Worm (Caenorhabditis elegans) whole organism, L2 larva: ENCODE results near the gene tag-325.

ENCODE experiments used
- ZK546.5 ChIP-seq: sonication (generic microtip); optimal IDR thresholded peaks from 2 replicates; lab custom pipeline; 2017; ENCODE audit warnings: missing biosample characterization, missing genetic modification characterization
- ama-1 ChIP-seq: fragments of 150-350 bp; optimal IDR thresholded peaks from 2 replicates; lab custom pipeline; 2018; ENCODE audit warnings: inconsistent platforms
- blmp-1 ChIP-seq: sonication (generic microtip); optimal IDR thresholded peaks from 2 replicates; lab custom pipeline; 2017; ENCODE audit warnings: missing genetic modification characterization, mild to moderate bottlenecking, missing compliant biosample characterization, antibody characterized with exemption, moderate library complexity; ENCODE audit not compliant: insufficient read depth
- gmeb-1 ChIP-seq: fragments of 150-350 bp; optimal IDR thresholded peaks from 2 replicates; lab custom pipeline; 2014; ENCODE audit warnings: missing biosample characterization, missing genetic modification characterization
- lin-11 ChIP-seq: fragments of 150-350 bp; sonication (generic microtip); optimal IDR thresholded peaks from 2 replicates; lab custom pipeline; 2014; ENCODE audit warnings: missing biosample characterization, missing genetic modification characterization, inconsistent platforms, mixed read lengths
- nhr-11 ChIP-seq: fragments of 150-350 bp; optimal IDR thresholded peaks from 2 replicates; lab custom pipeline; 2014; ENCODE audit warnings: missing biosample characterization, missing genetic modification characterization
- nhr-237 ChIP-seq: fragments of 150-350 bp; optimal IDR thresholded peaks from 2 replicates; lab custom pipeline; 2014; ENCODE audit warnings: missing biosample characterization, missing genetic modification characterization
- nhr-6 ChIP-seq: fragments of 150-350 bp; optimal IDR thresholded peaks from 2 replicates; lab custom pipeline; 2014; ENCODE audit warnings: missing biosample characterization, missing genetic modification characterization
- nhr-77 ChIP-seq: fragments of 150-350 bp; optimal IDR thresholded peaks from 2 replicates; lab custom pipeline; 2014; ENCODE audit warnings: missing biosample characterization, missing genetic modification characterization
- unc-55 ChIP-seq: fragments of 150-350 bp; sonication (generic microtip); optimal IDR thresholded peaks from 3 replicates; lab custom pipeline; 2014; ENCODE audit warnings: missing biosample characterization, missing genetic modification reagents, missing genetic modification characterization
- zag-1 ChIP-seq: fragments of 150-350 bp; optimal IDR thresholded peaks from 2 replicates; lab custom pipeline; 2014; ENCODE audit warnings: missing biosample characterization, missing genetic modification characterization
- ztf-4 ChIP-seq: fragments of 150-350 bp; optimal IDR thresholded peaks from 2 replicates; lab custom pipeline; 2014; ENCODE audit warnings: missing biosample characterization, missing genetic modification characterization

DNA sequence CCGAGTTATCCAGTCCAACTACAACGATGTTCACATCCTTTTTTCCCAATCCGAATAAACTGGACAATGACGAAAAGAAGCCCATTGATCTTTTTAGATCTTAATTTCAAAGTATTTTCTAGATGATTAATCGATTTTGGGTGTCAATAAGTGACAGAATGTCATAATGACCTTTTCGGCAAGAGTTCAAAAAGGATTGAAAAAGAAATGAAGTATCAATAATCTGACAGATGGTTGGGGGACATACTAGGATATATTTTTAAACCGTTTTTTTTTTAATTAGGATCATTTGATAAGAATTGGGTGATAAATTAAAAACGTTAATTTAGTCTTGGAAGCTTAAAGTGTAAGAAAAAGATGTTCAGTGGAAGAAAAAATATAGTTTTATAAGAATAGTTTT lies 18.1 kb downstream of the tag-325 start, which contains the start of gene arl-6:
- TF ChIP-seq ztf-4 (tag; lab: Kevin White, UChicago) (no peak), nhr-77 (tag; lab: Kevin White, UChicago) (no peak), nhr-11 (tag; lab: Kevin White, UChicago) (no peak), unc-55 (GFP tag; lab: Kevin White, UChicago) (no peak), lin-11 (tag; lab: Kevin White, UChicago) (no peak), zag-1 (tag; lab: Kevin White, UChicago) (no peak), gmeb-1 (tag; lab: Kevin White, UChicago) (no peak), nhr-6 (no peak), ZK546.5 (no peak), blmp-1 (tag; lab: Kevin White, UChicago) (no peak), ama-1 (no peak), nhr-237 (tag; lab: Kevin White, UChicago) (no peak)
